Fruit fly (Drosophila melanogaster): Measurements from ENCODE around the gene CG17982.

DNA sequence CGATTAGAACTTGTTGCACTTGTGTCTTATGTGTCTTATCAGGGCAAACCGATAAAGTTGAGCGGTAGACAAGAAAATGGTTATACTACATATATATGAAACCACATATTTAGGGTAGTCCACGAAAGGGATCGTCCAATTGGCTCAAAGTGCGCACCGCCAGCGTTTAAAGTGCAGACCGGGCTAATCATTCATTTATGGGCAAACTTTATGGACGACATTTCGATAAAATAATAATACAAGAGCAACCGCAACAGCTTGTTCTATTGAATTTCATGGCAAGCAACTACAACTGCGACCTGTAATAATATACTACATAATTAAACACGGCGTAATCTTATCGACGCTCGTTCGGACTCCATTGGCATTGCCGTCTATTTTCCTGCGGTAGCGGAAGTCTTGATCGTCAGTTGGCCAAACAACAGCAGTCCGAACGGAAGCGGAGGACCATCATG lies 8.2 kb downstream of the CG17982 start, which contains the start of the genes cyr and CG2120:
- no peak for TF ChIP-seq CG17806 (tag; optimal IDR thresholded peaks at IDR 0.05)
- no peak for TF ChIP-seq Pif1B (GFP tag; optimal IDR thresholded peaks at IDR 0.05)
- TF ChIP-seq CG13204 (GFP tag; optimal IDR thresholded peaks at IDR 0.05) = no peak
- no peak for TF ChIP-seq fd96Ca (GFP tag; IDR thresholded peaks at IDR 0.05)
- no peak for TF ChIP-seq CG8301 (tag; optimal IDR thresholded peaks at IDR 0.05)
- TF ChIP-seq rn (GFP tag; IDR thresholded peaks at IDR 0.05) = no peak
- TF ChIP-seq Pif1A (GFP tag; optimal IDR thresholded peaks at IDR 0.05) = no peak

Measured in whole organism, pupa.